Fruit fly (Drosophila melanogaster): ENCODE data around the gene MSAmiP.

The MSAmiP gene

dm6 chr3R:16876643-16877042, 19.4 kb downstream of the MSAmiP start:
- TF ChIP-seq fd59A (GFP tag; optimal IDR thresholded peaks at IDR 0.05) = no peak
- no peak for TF ChIP-seq eg (GFP tag; IDR thresholded peaks at IDR 0.05)
- no peak for TF ChIP-seq fd85E (GFP tag; optimal IDR thresholded peaks at IDR 0.05)
- TF ChIP-seq CG8319 (GFP tag; optimal IDR thresholded peaks at IDR 0.05) = no peak
- TF ChIP-seq CG8119 (GFP tag; IDR thresholded peaks at IDR 0.05) = no peak
- no peak for TF ChIP-seq Hr39 (GFP tag; optimal IDR thresholded peaks at IDR 0.05)
- TF ChIP-seq salr (GFP tag; optimal IDR thresholded peaks at IDR 0.05) = no peak
- TF ChIP-seq CG9139 (GFP tag; optimal IDR thresholded peaks at IDR 0.05) = no peak
- no peak for TF ChIP-seq CG6276 (GFP tag; optimal IDR thresholded peaks at IDR 0.05)
- TF ChIP-seq Eip93F (GFP tag; optimal IDR thresholded peaks at IDR 0.05) = no peak
- no peak for TF ChIP-seq Sox14 (GFP tag; optimal IDR thresholded peaks at IDR 0.05)
- TF ChIP-seq CG15336 (GFP tag; IDR thresholded peaks at IDR 0.05) = no peak
- TF ChIP-seq achi (GFP tag; optimal IDR thresholded peaks at IDR 0.05) = no peak
- no peak for TF ChIP-seq CG10669 (GFP tag; optimal IDR thresholded peaks at IDR 0.05)
- TF ChIP-seq lz (GFP tag; optimal IDR thresholded peaks at IDR 0.05) = no peak
- no peak for TF ChIP-seq Eip78C (GFP tag)
- no peak for TF ChIP-seq CG10631 (GFP tag; optimal IDR thresholded peaks at IDR 0.05)
- TF ChIP-seq CG1621 (tag; optimal IDR thresholded peaks at IDR 0.05) = no peak
- no peak for TF ChIP-seq net (GFP tag; optimal IDR thresholded peaks at IDR 0.05)
- TF ChIP-seq acj6 (GFP tag; optimal IDR thresholded peaks at IDR 0.05) = no peak

dm6 chr3R:16875501-16875900, 20.6 kb downstream of the MSAmiP start:
- TF ChIP-seq CG32006 (GFP tag; optimal IDR thresholded peaks at IDR 0.05) = no peak
- no peak for TF ChIP-seq Eip93F (GFP tag; optimal IDR thresholded peaks at IDR 0.05)
- TF ChIP-seq CG6792 (GFP tag; optimal IDR thresholded peaks at IDR 0.05) = no peak
- no peak for TF ChIP-seq fkh (GFP tag; optimal IDR thresholded peaks at IDR 0.05)
- TF ChIP-seq CG6808 (GFP tag; optimal IDR thresholded peaks at IDR 0.05) = no peak
- TF ChIP-seq Sox14 (GFP tag; optimal IDR thresholded peaks at IDR 0.05) = no peak
- TF ChIP-seq CG6854 (GFP tag; optimal IDR thresholded peaks at IDR 0.05) = no peak
- TF ChIP-seq CG11762 (GFP tag; optimal IDR thresholded peaks at IDR 0.05; ENCODE audit: insufficient read depth) = no peak
- TF ChIP-seq svp (GFP tag) = no peak
- TF ChIP-seq Sox102F (GFP tag; optimal IDR thresholded peaks at IDR 0.05) = no peak
- TF ChIP-seq vri (GFP tag; optimal IDR thresholded peaks at IDR 0.05) = no peak
- TF ChIP-seq Smox (GFP tag; optimal IDR thresholded peaks at IDR 0.05) = no peak
- no peak for TF ChIP-seq cyc (GFP tag; optimal IDR thresholded peaks at IDR 0.05)
- TF ChIP-seq Met (GFP tag; optimal IDR thresholded peaks at IDR 0.05) = no peak

dm6 chr3R:16872980-16873765, 22.9 kb downstream of the MSAmiP start:
- TF ChIP-seq svp (GFP tag) (no peak), Sox102F (GFP tag; optimal IDR thresholded peaks at IDR 0.05) (no peak), CG8632 (GFP tag; optimal IDR thresholded peaks at IDR 0.05) (no peak)

DNA sequence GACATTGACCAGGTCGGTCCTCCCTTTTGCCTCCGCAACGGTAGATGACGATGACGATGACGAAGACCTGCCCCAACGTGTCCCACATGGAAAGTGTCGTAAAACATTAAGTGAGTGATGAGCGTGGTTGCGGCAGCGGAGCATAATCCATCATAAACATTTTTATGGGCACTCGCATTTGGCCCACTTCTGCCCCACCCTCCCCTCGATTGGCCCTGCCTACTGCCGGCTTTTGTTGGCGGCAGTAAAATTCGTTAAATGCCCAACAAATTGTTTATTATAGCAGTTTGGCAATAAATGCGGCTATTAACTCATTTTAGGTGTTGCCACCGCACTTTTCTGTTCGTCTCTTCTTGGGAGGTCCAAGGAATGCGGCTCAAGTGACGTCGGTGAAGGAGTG, 24.8 kb downstream of the MSAmiP start:
- no peak for TF ChIP-seq CG11902 (GFP tag; optimal IDR thresholded peaks at IDR 0.05)
- TF ChIP-seq esn (GFP tag; optimal IDR thresholded peaks at IDR 0.05) = no peak
- no peak for TF ChIP-seq Sox14 (GFP tag; optimal IDR thresholded peaks at IDR 0.05)

DNA sequence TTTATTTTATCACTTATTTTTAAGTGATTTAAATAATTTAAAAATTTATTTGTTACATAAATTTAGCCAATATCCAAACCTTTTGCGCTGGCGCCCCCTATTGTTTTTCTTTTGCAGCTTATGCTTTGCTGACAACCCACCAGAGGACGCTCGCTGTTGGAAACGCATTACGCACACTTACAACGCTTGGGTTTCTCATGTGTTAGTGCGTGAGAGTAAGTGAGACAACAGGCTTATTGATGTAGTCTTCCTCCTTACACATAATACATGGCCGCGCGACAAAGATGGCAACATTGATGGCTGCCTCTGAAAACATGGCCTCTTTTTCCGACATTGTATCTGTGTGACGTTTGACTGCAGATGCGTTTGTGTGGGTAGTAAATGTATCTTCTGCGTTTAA, 26.8 kb downstream of the MSAmiP start:
- TF ChIP-seq Sox102F (GFP tag; optimal IDR thresholded peaks at IDR 0.05) = no peak
- peak; percentile 22 for TF ChIP-seq vri (GFP tag; optimal IDR thresholded peaks at IDR 0.05)
- TF ChIP-seq Sox14 (GFP tag; optimal IDR thresholded peaks at IDR 0.05) = peak; percentile 47
- TF ChIP-seq CG8632 (GFP tag; optimal IDR thresholded peaks at IDR 0.05) = no peak
- peak; percentile 90 for TF ChIP-seq dsx (GFP tag; optimal IDR thresholded peaks at IDR 0.05; ENCODE audit: poor library complexity, severe bottlenecking)
- TF ChIP-seq CG7368 (GFP tag; optimal IDR thresholded peaks at IDR 0.05) = peak; percentile 55
- peak; percentile 39 for TF ChIP-seq net (GFP tag; optimal IDR thresholded peaks at IDR 0.05)
- TF ChIP-seq CG1621 (tag; optimal IDR thresholded peaks at IDR 0.05) = no peak
- peak; percentile 27 for TF ChIP-seq Ets96B (tag; optimal IDR thresholded peaks at IDR 0.05)
- TF ChIP-seq Met (GFP tag; optimal IDR thresholded peaks at IDR 0.05) = no peak
- TF ChIP-seq esn (GFP tag; optimal IDR thresholded peaks at IDR 0.05) = peak; percentile 44
- peak; percentile 18 for TF ChIP-seq Smox (GFP tag; optimal IDR thresholded peaks at IDR 0.05)
- no peak for TF ChIP-seq Ets21C (GFP tag; optimal IDR thresholded peaks at IDR 0.05)
- TF ChIP-seq pdm3 (GFP tag; optimal IDR thresholded peaks at IDR 0.05) = peak; percentile 40
- peak; percentile 13 for TF ChIP-seq Hr4 (GFP tag; optimal IDR thresholded peaks at IDR 0.05)
- TF ChIP-seq fkh (GFP tag; optimal IDR thresholded peaks at IDR 0.05) = no peak
- no peak for TF ChIP-seq CG10631 (GFP tag; optimal IDR thresholded peaks at IDR 0.05)
- TF ChIP-seq CG11294 (GFP tag; IDR thresholded peaks at IDR 0.05) = no peak
- no peak for TF ChIP-seq CG9139 (GFP tag; optimal IDR thresholded peaks at IDR 0.05)
- no peak for TF ChIP-seq CG8119 (GFP tag; IDR thresholded peaks at IDR 0.05)
- no peak for TF ChIP-seq CG6808 (GFP tag; optimal IDR thresholded peaks at IDR 0.05)

Data from whole organism, prepupa.